Worm (Caenorhabditis elegans) whole organism, L1 larva: ENCODE measurements around the gene gcy-18.

Source experiments
- C16A3.4 ChIP-seq: fragments of 150-350 bp; optimal IDR thresholded peaks from 2 replicates; lab custom pipeline; 2014; ENCODE audit warnings: missing biosample characterization, missing genetic modification characterization
- F16B12.6 ChIP-seq: fragments of 150-350 bp; optimal IDR thresholded peaks from 2 replicates; lab custom pipeline; 2014; ENCODE audit warnings: missing biosample characterization, missing genetic modification characterization
- Y116A8C.19 ChIP-seq: sonication (generic microtip); optimal IDR thresholded peaks from 2 replicates; lab custom pipeline; 2016; ENCODE audit warnings: missing compliant biosample characterization, missing genetic modification characterization, borderline replicate concordance
- aha-1 ChIP-seq: fragments of 150-350 bp; optimal IDR thresholded peaks from 2 replicates; lab custom pipeline; 2014; ENCODE audit warnings: missing biosample characterization, missing genetic modification characterization
- ceh-88 ChIP-seq: fragments of 200-800 bp; sonication (Bioruptor generic); IDR thresholded peaks from 2 replicates; pipeline ENCODE4 v1.3.6; 2022; ENCODE audit warnings: missing genetic modification characterization, missing compliant biosample characterization
- ces-1 ChIP-seq: fragments of 150-350 bp; optimal IDR thresholded peaks from 2 replicates; lab custom pipeline; 2014; ENCODE audit warnings: missing biosample characterization, missing genetic modification reagents, missing genetic modification characterization
- dpl-1 ChIP-seq, 3 experiments: fragments of 150-350 bp in 2 of 3; sonication (generic microtip) in 1 of 3; optimal IDR thresholded peaks; 2 replicates each; lab custom pipeline; 2014 to 2017; ENCODE audit warnings: missing biosample characterization in 3 of 3, missing genetic modification characterization in 3 of 3, missing genetic modification reagents in 3 of 3
- elt-2 ChIP-seq: sonication (generic microtip); optimal IDR thresholded peaks from 2 replicates; lab custom pipeline; 2016; ENCODE audit warnings: missing genetic modification characterization, mild to moderate bottlenecking, inconsistent platforms, missing compliant biosample characterization, missing genetic modification reagents
- elt-3 ChIP-seq, 6 experiments: fragments of 150-350 bp in 1 of 6; sonication (generic microtip); optimal IDR thresholded peaks; 2 replicates each; lab custom pipeline; 2017 to 2018; ENCODE audit warnings: missing biosample characterization in 6 of 6, missing genetic modification characterization in 6 of 6, inconsistent platforms in 1 of 6
- ets-5 ChIP-seq: fragments of 200-800 bp; sonication (Bioruptor generic); IDR thresholded peaks from 2 replicates; pipeline ENCODE4 v1.3.6; 2022; ENCODE audit warnings: missing genetic modification characterization, missing compliant biosample characterization
- hlh-4 ChIP-seq: sonication (generic microtip); optimal IDR thresholded peaks from 2 replicates; lab custom pipeline; 2016; ENCODE audit warnings: mild to moderate bottlenecking, missing genetic modification characterization, missing compliant biosample characterization
- hpl-2 ChIP-seq: fragments of 150-350 bp; optimal IDR thresholded peaks from 2 replicates; lab custom pipeline; 2014; ENCODE audit warnings: missing biosample characterization, missing genetic modification reagents, missing genetic modification characterization
- isw-1 ChIP-seq: fragments of 200-800 bp; sonication (Bioruptor generic); IDR thresholded peaks from 2 replicates; pipeline ENCODE4 v1.3.6; 2022; ENCODE audit warnings: missing genetic modification characterization, missing compliant biosample characterization
- lin-14 ChIP-seq: fragments of 200-800 bp; sonication (Bioruptor generic); optimal IDR thresholded peaks from 2 replicates; lab custom pipeline; 2018; ENCODE audit warnings: mild to moderate bottlenecking, missing genetic modification characterization, moderate library complexity, missing compliant biosample characterization
- lin-15B ChIP-seq: fragments of 150-350 bp; sonication (generic microtip); optimal IDR thresholded peaks from 3 replicates; lab custom pipeline; 2014; ENCODE audit warnings: missing biosample characterization, missing genetic modification characterization
- lin-35 ChIP-seq, 2 experiments: fragments of 150-350 bp; optimal IDR thresholded peaks; 2 replicates each; lab custom pipeline; 2014; ENCODE audit warnings: missing biosample characterization in 2 of 2, missing genetic modification characterization in 2 of 2, missing genetic modification reagents in 2 of 2
- lin-39 ChIP-seq: fragments of 150-350 bp; optimal IDR thresholded peaks from 2 replicates; lab custom pipeline; 2014; ENCODE audit warnings: missing biosample characterization, missing genetic modification reagents, missing genetic modification characterization
- lir-3 ChIP-seq: sonication (generic microtip); optimal IDR thresholded peaks from 2 replicates; lab custom pipeline; 2016; ENCODE audit warnings: mild to moderate bottlenecking, missing genetic modification characterization, moderate library complexity, missing compliant biosample characterization; ENCODE audit not compliant: poor library complexity
- mab-9 ChIP-seq: fragments of 200-800 bp; sonication (Bioruptor generic); IDR thresholded peaks from 2 replicates; pipeline ENCODE4 v1.3.6; 2022; ENCODE audit warnings: missing genetic modification reagents, missing genetic modification characterization, missing compliant biosample characterization
- mdl-1 ChIP-seq, 2 experiments: fragments of 150-350 bp; optimal IDR thresholded peaks; 2 replicates each; lab custom pipeline; 2014 to 2017; ENCODE audit warnings: missing biosample characterization in 2 of 2, missing genetic modification characterization in 2 of 2, inconsistent platforms in 1 of 2
- nhr-237 ChIP-seq: fragments of 150-350 bp; optimal IDR thresholded peaks from 2 replicates; lab custom pipeline; 2014; ENCODE audit warnings: missing biosample characterization, missing genetic modification characterization
- nhr-47 ChIP-seq: sonication (generic microtip); optimal IDR thresholded peaks from 2 replicates; lab custom pipeline; 2016; ENCODE audit warnings: mild to moderate bottlenecking, missing genetic modification characterization, moderate library complexity, missing compliant biosample characterization
- nhr-76 ChIP-seq: sonication (generic microtip); optimal IDR thresholded peaks from 2 replicates; lab custom pipeline; 2017; ENCODE audit warnings: missing biosample characterization, missing genetic modification characterization
- nhr-85 ChIP-seq: sonication (generic microtip); peaks from one replicate; lab custom pipeline; 2016; ENCODE audit warnings: missing genetic modification characterization, inconsistent platforms, missing compliant biosample characterization
- skn-1 ChIP-seq: fragments of 150-350 bp; optimal IDR thresholded peaks from 2 replicates; lab custom pipeline; 2014; ENCODE audit warnings: missing biosample characterization, missing genetic modification characterization
- snpc-4 ChIP-seq: fragments of 150-350 bp; optimal IDR thresholded peaks from 2 replicates; lab custom pipeline; 2014; ENCODE audit warnings: missing biosample characterization, missing genetic modification characterization
- sox-4 ChIP-seq: sonication (generic microtip); optimal IDR thresholded peaks from 2 replicates; lab custom pipeline; 2016; ENCODE audit warnings: missing genetic modification characterization, missing compliant biosample characterization
- tbx-2 ChIP-seq: sonication (generic microtip); optimal IDR thresholded peaks from 2 replicates; lab custom pipeline; 2016; ENCODE audit warnings: missing genetic modification characterization, missing compliant biosample characterization
- tlp-1 ChIP-seq: fragments of 150-350 bp; optimal IDR thresholded peaks from 2 replicates; lab custom pipeline; 2014; ENCODE audit warnings: missing biosample characterization, missing genetic modification characterization
- unc-30 ChIP-seq: sonication (generic microtip); optimal IDR thresholded peaks from 2 replicates; lab custom pipeline; 2017; ENCODE audit warnings: missing biosample characterization, missing genetic modification characterization
- unc-98 ChIP-seq: fragments of 200-800 bp; sonication (Bioruptor generic); IDR thresholded peaks from 2 replicates; pipeline ENCODE4 v1.3.6; 2022; ENCODE audit warnings: missing genetic modification characterization, missing compliant biosample characterization
- xbp-1 ChIP-seq: sonication (generic microtip); optimal IDR thresholded peaks from 2 replicates; lab custom pipeline; 2016; ENCODE audit warnings: missing genetic modification characterization, missing compliant biosample characterization
- ztf-11 ChIP-seq, 2 experiments: sonication (generic microtip); optimal IDR thresholded peaks; 2 replicates each; lab custom pipeline; 2016 to 2017; ENCODE audit warnings: missing genetic modification characterization in 2 of 2, missing biosample characterization in 1 of 2, missing compliant biosample characterization in 1 of 2

Gene gcy-18

ce11 chrIV:12891080-12891479 lies 31.2 kb downstream of the gcy-18 start:
- TF ChIP-seq elt-2 (tag; lab: Kevin White, UChicago) (peak; percentile 17), lin-15B (tag; lab: Kevin White, UChicago) (no peak)

ce11 chrIV:12892194-12892593 lies 32.3 kb downstream of the gcy-18 start, which contains the start of gene K08D8.1:
TSS of gene K08D8.1 (plus strand) at chrIV:12892494.
- TF ChIP-seq lin-14: no peak
- TF ChIP-seq nhr-237 (tag; lab: Kevin White, UChicago): no peak
- TF ChIP-seq hpl-2: no peak
- TF ChIP-seq unc-30 (tag; lab: Kevin White, UChicago): no peak
- no peak for TF ChIP-seq F16B12.6 (tag; lab: Kevin White, UChicago)
- TF ChIP-seq hlh-4 (tag; lab: Kevin White, UChicago): no peak
- TF ChIP-seq lir-3 (tag; lab: Kevin White, UChicago): no peak
- TF ChIP-seq isw-1 (GFP tag; lab: Robert Waterston, UW): no peak
- no peak for TF ChIP-seq ets-5 (GFP tag; lab: Robert Waterston, UW)
- TF ChIP-seq elt-3 (tag; optimal IDR thresholded peaks at IDR 0.05; lab: Kevin White, UChicago): no peak

ce11 chrIV:12893166-12893565 lies 33.3 kb downstream of the gcy-18 start, which contains the start of gene K08D8.12:
TSS of gene K08D8.12 (plus strand) at chrIV:12893466.
- TF ChIP-seq nhr-85 (tag; lab: Kevin White, UChicago) (peak; percentile 6), aha-1 (tag; lab: Kevin White, UChicago) (no peak), C16A3.4 (no peak), ceh-88 (GFP tag; lab: Robert Waterston, UW) (no peak), nhr-76 (tag; lab: Kevin White, UChicago) (no peak)
- TF ChIP-seq, all 84 proteins: peak for 1

- TF ChIP-seq tbx-2 (tag; lab: Kevin White, UChicago): no peak
These were observed 35.1 kb downstream of the gcy-18 start, which contains the start of gene K08D8.11 for ce11 chrIV:12894996-12895395. TSS of gene K08D8.11 (plus strand) at chrIV:12895296.

ce11 chrIV:12896371-12896882 lies 36.5 kb downstream of the gcy-18 start, which contains the start of gene K08D8.7:
TSS of gene K08D8.7 (plus strand) at chrIV:12896832.
- peak in 1 of 2 experiments; percentile 24 for TF ChIP-seq lin-35 (GFP tag; optimal IDR thresholded peaks at IDR 0.05; lab: Kevin White, UChicago)
- peak; percentile 58 for TF ChIP-seq elt-2 (tag; lab: Kevin White, UChicago)
- TF ChIP-seq nhr-76 (tag; lab: Kevin White, UChicago): no peak

- no peak for TF ChIP-seq dpl-1 (GFP tag; optimal IDR thresholded peaks at IDR 0.05; lab: Kevin White, UChicago)
- no peak for TF ChIP-seq nhr-47 (tag; lab: Kevin White, UChicago)
- TF ChIP-seq lin-39 (tag; lab: Kevin White, UChicago): no peak
- no peak for TF ChIP-seq ces-1 (GFP tag; lab: Kevin White, UChicago)
- no peak for TF ChIP-seq xbp-1 (tag; lab: Kevin White, UChicago)
- no peak for TF ChIP-seq tlp-1 (tag; lab: Kevin White, UChicago)
- no peak for TF ChIP-seq unc-98 (GFP tag; lab: Robert Waterston, UW)
- TF ChIP-seq isw-1 (GFP tag; lab: Robert Waterston, UW): no peak
- no peak for TF ChIP-seq aha-1 (tag; lab: Kevin White, UChicago)
- no peak for TF ChIP-seq skn-1 (tag; lab: Kevin White, UChicago)
- TF ChIP-seq ets-5 (GFP tag; lab: Robert Waterston, UW): no peak
- TF ChIP-seq mab-9 (GFP tag; lab: Robert Waterston, UW): no peak
- no peak for TF ChIP-seq Y116A8C.19 (tag; lab: Kevin White, UChicago)
- TF ChIP-seq mdl-1 (tag; optimal IDR thresholded peaks at IDR 0.05; lab: Kevin White, UChicago): no peak
- TF ChIP-seq ztf-11 (tag; optimal IDR thresholded peaks at IDR 0.05; lab: Kevin White, UChicago): no peak
- TF ChIP-seq hpl-2: no peak
- no peak for TF ChIP-seq snpc-4 (tag; lab: Kevin White, UChicago)
- no peak for TF ChIP-seq elt-3 (tag; optimal IDR thresholded peaks at IDR 0.05; lab: Kevin White, UChicago)
- no peak for TF ChIP-seq sox-4 (tag; lab: Kevin White, UChicago)
These were observed 37.2 kb downstream of the gcy-18 start for ce11 chrIV:12897146-12897545.
